Fruit fly (Drosophila melanogaster): Measurements from ENCODE around the gene CG13247.

- TF ChIP-seq CG8478 (optimal IDR thresholded peaks at IDR 0.05) (no peak), CTCF (optimal IDR thresholded peaks at IDR 0.05) (no peak)
These were observed 15.2 kb upstream of the CG13247 start for dm6 chr3L:20354872-20355271.
